Fruit fly (Drosophila melanogaster) whole organism, embryonic: Measurements from ENCODE around the gene Tctp.

Source experiments
- Atf3 ChIP-seq: fragments of 200-800 bp; sonication (Bioruptor generic); optimal IDR thresholded peaks from 3 replicates; lab custom pipeline; 2016; ENCODE audit warnings: missing biosample characterization, missing genetic modification characterization
- BEAF-32 ChIP-seq: fragments of 200-800 bp; sonication (Bioruptor generic); optimal IDR thresholded peaks from 3 replicates; lab custom pipeline; 2017; ENCODE audit warnings: missing biosample characterization, missing genetic modification characterization, mild to moderate bottlenecking, moderate library complexity, missing genetic modification reagents
- CG10654 ChIP-seq: fragments of 200-800 bp; sonication (Bioruptor generic); optimal IDR thresholded peaks from 2 replicates; lab custom pipeline; 2016; ENCODE audit warnings: missing biosample characterization, missing genetic modification characterization
- CG11085 ChIP-seq: fragments of 200-800 bp; sonication (Bioruptor generic); IDR thresholded peaks from 2 replicates; pipeline ENCODE4 v1.3.6; 2022; ENCODE audit warnings: missing biosample characterization, missing genetic modification characterization
- CG11723 ChIP-seq: fragments of 200-800 bp; sonication (Bioruptor generic); optimal IDR thresholded peaks from 2 replicates; lab custom pipeline; 2017; ENCODE audit warnings: missing biosample characterization, mild to moderate bottlenecking, missing genetic modification characterization
- CG13424 ChIP-seq: fragments of 200-800 bp; sonication (Bioruptor generic); optimal IDR thresholded peaks from 2 replicates; lab custom pipeline; 2019; ENCODE audit warnings: missing biosample characterization, mild to moderate bottlenecking, missing genetic modification characterization, moderate library complexity
- CG13894 ChIP-seq: fragments of 200-800 bp; sonication (Bioruptor generic); optimal IDR thresholded peaks from 3 replicates; lab custom pipeline; 2018; ENCODE audit warnings: missing biosample characterization, mild to moderate bottlenecking, missing genetic modification characterization, moderate library complexity
- CG14050 ChIP-seq: fragments of 200-800 bp; sonication (Bioruptor generic); IDR thresholded peaks from 3 replicates; pipeline ENCODE4 v1.3.6; 2022; ENCODE audit warnings: missing biosample characterization, missing genetic modification characterization
- CG14441 ChIP-seq: fragments of 200-800 bp; sonication (Bioruptor generic); IDR thresholded peaks from 2 replicates; pipeline ENCODE4 v1.3.6; 2022; ENCODE audit warnings: missing biosample characterization, missing genetic modification characterization
- CG17568 ChIP-seq: fragments of 200-800 bp; sonication (Bioruptor generic); optimal IDR thresholded peaks from 2 replicates; lab custom pipeline; 2018; ENCODE audit warnings: missing biosample characterization, mild to moderate bottlenecking, missing genetic modification characterization, moderate library complexity
- CG1832 ChIP-seq: fragments of 200-800 bp; sonication (Bioruptor generic); optimal IDR thresholded peaks from 2 replicates; lab custom pipeline; 2017; ENCODE audit warnings: missing biosample characterization, mild to moderate bottlenecking, missing genetic modification characterization, inconsistent platforms
- CG30431 ChIP-seq: fragments of 200-800 bp; sonication (Bioruptor generic); optimal IDR thresholded peaks from 2 replicates; lab custom pipeline; 2017; ENCODE audit warnings: missing biosample characterization, missing genetic modification characterization
- CG3065 ChIP-seq: fragments of 200-800 bp; sonication (Bioruptor generic); optimal IDR thresholded peaks from 2 replicates; lab custom pipeline; 2016; ENCODE audit warnings: missing biosample characterization, missing genetic modification characterization
- CG31441 ChIP-seq: fragments of 200-800 bp; sonication (Bioruptor generic); IDR thresholded peaks from 2 replicates; pipeline ENCODE4 v1.3.6; 2022; ENCODE audit warnings: missing biosample characterization, missing genetic modification characterization
- CG32767 ChIP-seq: fragments of 200-800 bp; sonication (Bioruptor generic); IDR thresholded peaks from 2 replicates; pipeline ENCODE4 v1.3.6; 2022; ENCODE audit warnings: missing biosample characterization, missing genetic modification characterization
- CG3281 ChIP-seq: fragments of 200-800 bp; sonication (Bioruptor generic); optimal IDR thresholded peaks from 3 replicates; lab custom pipeline; 2017; ENCODE audit warnings: missing biosample characterization, mild to moderate bottlenecking, missing genetic modification characterization
- CG3407 ChIP-seq: fragments of 200-800 bp; sonication (Bioruptor generic); optimal IDR thresholded peaks from 2 replicates; lab custom pipeline; 2018; ENCODE audit warnings: missing biosample characterization, mild to moderate bottlenecking, missing genetic modification characterization
- CG7271 ChIP-seq: fragments of 200-800 bp; sonication (Bioruptor generic); optimal IDR thresholded peaks from 2 replicates; lab custom pipeline; 2018; ENCODE audit warnings: missing biosample characterization, mild to moderate bottlenecking, missing genetic modification characterization, moderate library complexity
- CG7556 ChIP-seq: fragments of 200-800 bp; sonication (Bioruptor generic); optimal IDR thresholded peaks from 2 replicates; lab custom pipeline; 2017; ENCODE audit warnings: missing biosample characterization, mild to moderate bottlenecking, missing genetic modification characterization
- CG9727 ChIP-seq: fragments of 200-800 bp; sonication (Bioruptor generic); optimal IDR thresholded peaks from 3 replicates; lab custom pipeline; 2017; ENCODE audit warnings: missing biosample characterization, mild to moderate bottlenecking, missing genetic modification characterization
- CG9817 ChIP-seq: fragments of 200-800 bp; sonication (Bioruptor generic); optimal IDR thresholded peaks from 2 replicates; lab custom pipeline; 2018; ENCODE audit warnings: missing biosample characterization, mild to moderate bottlenecking, missing genetic modification characterization, moderate library complexity
- CHES-1-like ChIP-seq: fragments of 200-800 bp; sonication (Bioruptor generic); optimal IDR thresholded peaks from 2 replicates; lab custom pipeline; 2016; ENCODE audit warnings: missing biosample characterization, missing genetic modification characterization
- D ChIP-seq, 2 experiments: fragments of 200-800 bp in 1 of 2; fragments of >200 bp in 1 of 2; sonication (Bioruptor generic) in 1 of 2; optimal IDR thresholded peaks; 2 replicates in 1 of 2; 3 replicates in 1 of 2; lab custom pipeline; 2017; ENCODE audit warnings: mild to moderate bottlenecking in 1 of 2, missing biosample characterization in 1 of 2, missing genetic modification characterization in 1 of 2, missing genetic modification reagents in 1 of 2
- Dfd ChIP-seq, 2 experiments: fragments of >200 bp; optimal IDR thresholded peaks; 2 replicates each; lab custom pipeline; 2017; ENCODE audit warnings: missing biosample characterization in 2 of 2, missing genetic modification characterization in 2 of 2
- E2f1 ChIP-seq: fragments of 200-800 bp; sonication (Bioruptor generic); IDR thresholded peaks from 2 replicates; pipeline ENCODE4 v1.3.6; 2022; ENCODE audit warnings: missing biosample characterization, missing genetic modification characterization
- Ets97D ChIP-seq: fragments of 200-800 bp; sonication (Bioruptor generic); optimal IDR thresholded peaks from 3 replicates; lab custom pipeline; 2016; ENCODE audit warnings: missing biosample characterization, missing genetic modification characterization
- HHEX ChIP-seq: fragments of 200-800 bp; sonication (Bioruptor generic); optimal IDR thresholded peaks from 3 replicates; lab custom pipeline; 2017; ENCODE audit warnings: missing biosample characterization, mild to moderate bottlenecking, missing genetic modification characterization, missing genetic modification reagents
- Lhr ChIP-seq: fragments of 200-800 bp; sonication (Bioruptor generic); optimal IDR thresholded peaks from 3 replicates; lab custom pipeline; 2017; ENCODE audit warnings: mild to moderate bottlenecking, missing biosample characterization, missing genetic modification reagents, missing genetic modification characterization
- Trl ChIP-seq, 3 experiments: fragments of >200 bp in 2 of 3; fragments of 200-800 bp in 1 of 3; sonication (Bioruptor generic) in 1 of 3; optimal IDR thresholded peaks; 2 replicates in 1 of 3; 3 replicates in 2 of 3; lab custom pipeline; 2016 to 2017; ENCODE audit warnings: missing biosample characterization in 1 of 3, missing genetic modification characterization in 1 of 3
- Xrp1 ChIP-seq: fragments of 200-800 bp; sonication (Bioruptor generic); IDR thresholded peaks from 2 replicates; pipeline ENCODE4 v1.3.6; 2022; ENCODE audit warnings: missing biosample characterization, missing genetic modification characterization
- al ChIP-seq: fragments of 200-800 bp; sonication (Bioruptor generic); IDR thresholded peaks from 2 replicates; pipeline ENCODE4 v1.3.6; 2022; ENCODE audit warnings: missing biosample characterization, missing genetic modification characterization
- ara ChIP-seq: fragments of 200-800 bp; sonication (Bioruptor generic); IDR thresholded peaks from 2 replicates; pipeline ENCODE4 v1.3.6; 2022; ENCODE audit warnings: missing biosample characterization, missing genetic modification characterization
- ase ChIP-seq: fragments of 200-800 bp; sonication (Bioruptor generic); IDR thresholded peaks from 3 replicates; pipeline ENCODE4 v1.3.6; 2022; ENCODE audit warnings: missing biosample characterization, missing genetic modification characterization
- bbx ChIP-seq: fragments of 200-800 bp; sonication (Bioruptor generic); IDR thresholded peaks from 2 replicates; pipeline ENCODE4 v1.3.6; 2022; ENCODE audit warnings: missing biosample characterization, missing genetic modification characterization; ENCODE audit not compliant: partially characterized antibody
- cg ChIP-seq: fragments of 200-800 bp; sonication (Bioruptor generic); optimal IDR thresholded peaks from 3 replicates; lab custom pipeline; 2019; ENCODE audit warnings: missing biosample characterization, mild to moderate bottlenecking, missing genetic modification characterization, moderate library complexity
- da ChIP-seq: fragments of 200-800 bp; sonication (Bioruptor generic); optimal IDR thresholded peaks from 2 replicates; lab custom pipeline; 2016; ENCODE audit warnings: missing biosample characterization, missing genetic modification characterization
- dmrt99B ChIP-seq: fragments of 200-800 bp; sonication (Bioruptor generic); optimal IDR thresholded peaks from 2 replicates; lab custom pipeline; 2018; ENCODE audit warnings: missing biosample characterization, mild to moderate bottlenecking, missing genetic modification characterization, moderate library complexity
- ftz-f1 ChIP-seq: fragments of 200-800 bp; sonication (Bioruptor generic); optimal IDR thresholded peaks from 2 replicates; lab custom pipeline; 2016; ENCODE audit warnings: missing biosample characterization, missing genetic modification characterization
- fu2 ChIP-seq: fragments of 200-800 bp; sonication (Bioruptor generic); optimal IDR thresholded peaks from 2 replicates; lab custom pipeline; 2016; ENCODE audit warnings: missing biosample characterization, missing genetic modification characterization
- grau ChIP-seq: fragments of 200-800 bp; optimal IDR thresholded peaks from 3 replicates; lab custom pipeline; 2019; ENCODE audit warnings: missing biosample characterization, mild to moderate bottlenecking, missing genetic modification characterization, moderate library complexity
- gt ChIP-seq: fragments of 200-800 bp; sonication (Bioruptor generic); IDR thresholded peaks from 2 replicates; pipeline ENCODE4 v1.3.6; 2022; ENCODE audit warnings: missing biosample characterization, missing genetic modification characterization
- ken ChIP-seq: fragments of 200-800 bp; sonication (Bioruptor generic); IDR thresholded peaks from 3 replicates; pipeline ENCODE4 v1.3.6; 2022; ENCODE audit warnings: missing biosample characterization, missing genetic modification characterization
- lilli ChIP-seq: fragments of 200-800 bp; sonication (Bioruptor generic); optimal IDR thresholded peaks from 3 replicates; lab custom pipeline; 2016; ENCODE audit warnings: missing biosample characterization, missing genetic modification characterization
- nom ChIP-seq: fragments of 200-800 bp; sonication (Bioruptor generic); optimal IDR thresholded peaks from 2 replicates; lab custom pipeline; 2017; ENCODE audit warnings: missing biosample characterization, missing genetic modification characterization, mild to moderate bottlenecking, moderate library complexity, missing genetic modification reagents
- p53 ChIP-seq: fragments of 200-800 bp; sonication (Bioruptor generic); optimal IDR thresholded peaks from 2 replicates; lab custom pipeline; 2016; ENCODE audit warnings: missing biosample characterization, missing genetic modification characterization
- sima ChIP-seq: fragments of 200-800 bp; sonication (Bioruptor generic); optimal IDR thresholded peaks from 2 replicates; lab custom pipeline; 2016; ENCODE audit warnings: missing biosample characterization, missing genetic modification characterization
- slp2 ChIP-seq: fragments of 200-800 bp; sonication (Bioruptor generic); optimal IDR thresholded peaks from 2 replicates; lab custom pipeline; 2016; ENCODE audit warnings: missing biosample characterization, missing genetic modification characterization
- sna ChIP-seq: fragments of 200-800 bp; sonication (Bioruptor generic); IDR thresholded peaks from 2 replicates; pipeline ENCODE4 v1.3.6; 2022; ENCODE audit warnings: missing biosample characterization, missing genetic modification characterization; ENCODE audit not compliant: partially characterized antibody
- tgo ChIP-seq: fragments of 200-800 bp; sonication (Bioruptor generic); IDR thresholded peaks from 3 replicates; pipeline ENCODE4 v1.3.6; 2022; ENCODE audit warnings: missing biosample characterization, missing genetic modification characterization
- trem ChIP-seq: fragments of 200-800 bp; optimal IDR thresholded peaks from 3 replicates; lab custom pipeline; 2019; ENCODE audit warnings: missing biosample characterization, mild to moderate bottlenecking, missing genetic modification characterization, moderate library complexity
- zfh2 ChIP-seq: fragments of 200-800 bp; sonication (Bioruptor generic); optimal IDR thresholded peaks from 2 replicates; lab custom pipeline; 2016; ENCODE audit warnings: missing biosample characterization, missing genetic modification characterization

The Tctp gene

dm6 chr3R:11197389-11197716 lies 12.7 kb upstream of the Tctp start, which contains the start of gene cu (continued):
- no peak for TF ChIP-seq CG11085 (GFP tag; lab: Robert Waterston, UW)
- no peak for TF ChIP-seq CG9727 (GFP tag; lab: Kevin White, UChicago)
- TF ChIP-seq Atf3 = no peak
- TF ChIP-seq CG7556 (GFP tag; lab: Kevin White, UChicago) = no peak
- no peak for TF ChIP-seq ara
- TF ChIP-seq sna (GFP tag; lab: Robert Waterston, UW) = no peak
- TF ChIP-seq D (optimal IDR thresholded peaks at IDR 0.05; lab: Kevin White, UChicago) = no peak
- no peak for TF ChIP-seq D (GFP tag; optimal IDR thresholded peaks at IDR 0.05; lab: Kevin White, UChicago)
- TF ChIP-seq CG7271 (tag; lab: Kevin White, UChicago) = no peak
- TF ChIP-seq CG10654 (GFP tag; lab: Kevin White, UChicago) = no peak
- no peak for TF ChIP-seq CG13424 (tag; lab: Kevin White, UChicago)
- TF ChIP-seq CG9817 = no peak
- TF ChIP-seq Trl (optimal IDR thresholded peaks at IDR 0.05; lab: Kevin White, UChicago) = peak; percentile 54 to 58
- no peak for TF ChIP-seq Trl (GFP tag; optimal IDR thresholded peaks at IDR 0.05; lab: Kevin White, UChicago)
- peak; percentile 44; the same call in 1 of the 2 replicates for TF ChIP-seq CG31441 (GFP tag; lab: Robert Waterston, UW)
- no peak for TF ChIP-seq fu2 (GFP tag; lab: Kevin White, UChicago)
- no peak for TF ChIP-seq CG17568
- TF ChIP-seq Dfd (GFP tag; optimal IDR thresholded peaks at IDR 0.05; lab: Kevin White, UChicago) = peak in 1 of 2 experiments; percentile 28
- TF ChIP-seq zfh2 = no peak
- no peak for TF ChIP-seq p53 (GFP tag; lab: Kevin White, UChicago)
- TF ChIP-seq Ets97D = no peak
- TF ChIP-seq bbx (GFP tag; lab: Robert Waterston, UW) = peak; percentile 13; the same call in 1 of the 2 replicates
- no peak for TF ChIP-seq da (GFP tag; lab: Kevin White, UChicago)
- no peak for TF ChIP-seq CHES-1-like
- TF ChIP-seq CG14050 (GFP tag; lab: Robert Waterston, UW) = no peak
- no peak for TF ChIP-seq ase (GFP tag; lab: Robert Waterston, UW)
- no peak for TF ChIP-seq Xrp1
- TF ChIP-seq CG13894 (tag; lab: Kevin White, UChicago) = no peak
- no peak for TF ChIP-seq ftz-f1 (GFP tag; lab: Kevin White, UChicago)
- no peak for TF ChIP-seq BEAF-32 (GFP tag; lab: Kevin White, UChicago)
- no peak for TF ChIP-seq tgo (GFP tag; lab: Robert Waterston, UW)
- no peak for TF ChIP-seq trem (tag; lab: Kevin White, UChicago)
- no peak for TF ChIP-seq CG32767 (GFP tag; lab: Robert Waterston, UW)
- TF ChIP-seq grau (tag; lab: Kevin White, UChicago) = no peak

- TF ChIP-seq Dfd (GFP tag; optimal IDR thresholded peaks at IDR 0.05; lab: Kevin White, UChicago) (no peak), Lhr (no peak), CG3065 (no peak), cg (peak; percentile 25), dmrt99B (tag; lab: Kevin White, UChicago) (peak; percentile 27), CG1832 (GFP tag; lab: Kevin White, UChicago) (peak; percentile 76), ken (GFP tag; lab: Robert Waterston, UW) (no peak), gt (GFP tag; lab: Robert Waterston, UW) (no peak), sima (GFP tag; lab: Kevin White, UChicago) (no peak), CG14441 (GFP tag; lab: Robert Waterston, UW) (no peak; the same call in 1 of the 2 replicates), slp2 (GFP tag; lab: Kevin White, UChicago) (no peak), zfh2 (no peak), E2f1 (GFP tag; lab: Robert Waterston, UW) (no peak), CG30431 (no peak), HHEX (GFP tag; lab: Kevin White, UChicago) (no peak), CG11723 (no peak), CG3281 (no peak), CHES-1-like (no peak), lilli (GFP tag; lab: Kevin White, UChicago) (no peak), CG3407 (GFP tag; lab: Kevin White, UChicago) (no peak), al (no peak), nom (GFP tag; lab: Kevin White, UChicago) (no peak)
Observed at dm6 chr3R:11198062-11198472, 12.0 kb upstream of the Tctp start.
